Fruit fly (Drosophila melanogaster) Kc167 (cell line): ENCODE measurements around the gene gry.

Experiments
- Myc ChIP-seq: fragments of >200 bp; optimal IDR thresholded peaks from 2 replicates; lab custom pipeline; 2017; ENCODE audit warnings: missing external identifiers
- Sin3A ChIP-seq: fragments of >200 bp; optimal IDR thresholded peaks from 2 replicates; lab custom pipeline; 2018; ENCODE audit warnings: missing external identifiers
- h ChIP-seq: fragments of >200 bp; optimal IDR thresholded peaks from 3 replicates; lab custom pipeline; 2018; ENCODE audit warnings: missing external identifiers
- insv ChIP-seq: fragments of >200 bp; optimal IDR thresholded peaks from 3 replicates; lab custom pipeline; 2018; ENCODE audit warnings: missing external identifiers
- psq ChIP-seq: fragments of >200 bp; optimal IDR thresholded peaks from 2 replicates; lab custom pipeline; 2017; ENCODE audit warnings: missing external identifiers
- ttk ChIP-seq: sonication (Bioruptor generic); optimal IDR thresholded peaks from 2 replicates; lab custom pipeline; 2017; ENCODE audit warnings: missing external identifiers

DNA sequence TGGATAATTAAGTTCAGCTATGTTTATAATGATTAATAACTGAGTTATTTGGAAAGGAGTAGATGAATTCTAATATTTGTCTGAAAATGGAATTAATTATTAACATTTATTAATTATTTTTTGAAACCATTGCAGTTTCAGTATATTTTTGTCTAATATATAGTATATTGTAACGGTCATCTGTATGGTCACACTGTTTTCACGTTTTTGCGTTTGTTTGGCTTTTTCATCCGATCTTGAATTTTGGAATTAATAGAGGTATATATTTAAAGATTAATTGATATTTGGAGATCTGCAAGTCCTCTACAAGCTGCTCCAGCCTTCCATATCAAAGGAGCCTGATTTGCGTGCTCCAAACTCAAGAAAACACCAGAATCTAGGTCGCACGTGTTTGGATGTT is 29.8 kb upstream of the gry start, which contains the start of the genes CG32278 and CG32281:
- TF ChIP-seq insv = no peak
- TF ChIP-seq Myc (lab: Kevin White, UChicago) = no peak
- no peak for TF ChIP-seq h (lab: Kevin White, UChicago)
- no peak for TF ChIP-seq ttk (lab: Kevin White, UChicago)
- TF ChIP-seq psq (lab: Kevin White, UChicago) = no peak
- TF ChIP-seq Sin3A (lab: Kevin White, UChicago) = no peak
